Worm (Caenorhabditis elegans) whole organism, L4/young adult: ENCODE results near the gene T10B10.4.

Source experiments
- W03F9.2 ChIP-seq: fragments of 150-350 bp; optimal IDR thresholded peaks from 2 replicates; lab custom pipeline; 2014; ENCODE audit warnings: missing biosample characterization, missing genetic modification characterization
- him-1 ChIP-seq: sonication (generic microtip); optimal IDR thresholded peaks from 2 replicates; lab custom pipeline; 2016; ENCODE audit warnings: missing genotype, missing genetic modification reagents, missing genetic modification characterization, missing compliant biosample characterization

DNA sequence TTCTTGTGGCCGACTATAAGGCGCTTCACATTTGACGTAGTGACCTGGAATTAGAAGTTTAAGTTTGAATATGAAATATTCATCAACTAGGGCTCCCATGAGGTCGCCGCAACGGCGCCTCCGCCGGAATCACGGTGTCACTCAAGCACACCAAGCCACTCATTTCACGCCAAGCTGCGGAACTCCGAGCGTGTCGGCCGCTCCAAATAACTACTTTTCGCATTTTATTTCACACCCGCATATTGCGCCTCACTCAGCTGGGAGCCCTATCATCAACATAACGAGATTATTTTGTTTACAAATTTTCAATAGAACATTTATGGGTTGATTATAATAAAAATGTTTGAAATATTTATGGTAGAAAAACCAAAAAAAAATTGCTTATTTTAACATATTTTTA, 32.1 kb upstream of the T10B10.4 start:
- TF ChIP-seq W03F9.2 (tag; lab: Kevin White, UChicago) (no peak), him-1 (tag; lab: Kevin White, UChicago) (no peak)
